Fruit fly (Drosophila melanogaster) whole organism, embryonic: Measurements from ENCODE around the gene Wbp2.

Experiments
- CG10462 ChIP-seq: fragments of 200-800 bp; sonication (Bioruptor generic); optimal IDR thresholded peaks from 2 replicates; lab custom pipeline; 2016; ENCODE audit warnings: missing biosample characterization, missing genetic modification characterization
- CG11456 ChIP-seq: fragments of 200-800 bp; sonication (Bioruptor generic); IDR thresholded peaks from 3 replicates; pipeline ENCODE4 v1.3.6; 2022; ENCODE audit warnings: missing biosample characterization, missing genetic modification characterization
- CG11560 ChIP-seq: fragments of 200-800 bp; sonication (Bioruptor generic); IDR thresholded peaks from 3 replicates; pipeline ENCODE4 v1.3.6; 2022; ENCODE audit warnings: missing biosample characterization, missing genetic modification characterization
- CG13775 ChIP-seq: fragments of 200-800 bp; sonication (Bioruptor generic); optimal IDR thresholded peaks from 3 replicates; lab custom pipeline; 2017; ENCODE audit warnings: missing biosample characterization, mild to moderate bottlenecking, missing genetic modification characterization
- CG1603 ChIP-seq: fragments of 200-800 bp; sonication (Bioruptor generic); optimal IDR thresholded peaks from 2 replicates; lab custom pipeline; 2019; ENCODE audit warnings: missing biosample characterization, mild to moderate bottlenecking, missing genetic modification characterization, moderate library complexity
- CG17186 ChIP-seq: fragments of 200-800 bp; sonication (Bioruptor generic); optimal IDR thresholded peaks from 3 replicates; lab custom pipeline; 2017; ENCODE audit warnings: missing biosample characterization, missing genetic modification reagents, missing genetic modification characterization
- CG17568 ChIP-seq: fragments of 200-800 bp; sonication (Bioruptor generic); optimal IDR thresholded peaks from 2 replicates; lab custom pipeline; 2018; ENCODE audit warnings: missing biosample characterization, mild to moderate bottlenecking, missing genetic modification characterization, moderate library complexity
- CG18262 ChIP-seq: fragments of 200-800 bp; optimal IDR thresholded peaks from 3 replicates; lab custom pipeline; 2019; ENCODE audit warnings: missing biosample characterization, mild to moderate bottlenecking, missing genetic modification characterization, moderate library complexity
- CG2120 ChIP-seq: fragments of 200-800 bp; sonication (Bioruptor generic); optimal IDR thresholded peaks from 3 replicates; lab custom pipeline; 2016; ENCODE audit warnings: missing biosample characterization, missing genetic modification characterization
- CG6689 ChIP-seq: fragments of 200-800 bp; sonication (Bioruptor generic); IDR thresholded peaks from 2 replicates; pipeline ENCODE4 v1.3.6; 2022; ENCODE audit warnings: missing biosample characterization, missing genetic modification characterization
- CG6854 ChIP-seq: fragments of 200-800 bp; sonication (Bioruptor generic); optimal IDR thresholded peaks from 3 replicates; lab custom pipeline; 2017; ENCODE audit warnings: missing biosample characterization, mild to moderate bottlenecking, missing genetic modification characterization
- CG7745 ChIP-seq: fragments of 200-800 bp; sonication (Bioruptor generic); optimal IDR thresholded peaks from 2 replicates; lab custom pipeline; 2018; ENCODE audit warnings: missing biosample characterization, mild to moderate bottlenecking, missing genetic modification characterization, moderate library complexity
- CG7786 ChIP-seq: fragments of 200-800 bp; sonication (Bioruptor generic); optimal IDR thresholded peaks from 2 replicates; lab custom pipeline; 2016; ENCODE audit warnings: missing biosample characterization, missing genetic modification characterization
- CG8388 ChIP-seq: fragments of 200-800 bp; sonication (Bioruptor generic); optimal IDR thresholded peaks from 2 replicates; lab custom pipeline; 2019; ENCODE audit warnings: missing biosample characterization, mild to moderate bottlenecking, missing genetic modification characterization, moderate library complexity
- D ChIP-seq, 2 experiments: fragments of 200-800 bp in 1 of 2; fragments of >200 bp in 1 of 2; sonication (Bioruptor generic) in 1 of 2; optimal IDR thresholded peaks; 2 replicates in 1 of 2; 3 replicates in 1 of 2; lab custom pipeline; 2017; ENCODE audit warnings: mild to moderate bottlenecking in 1 of 2, missing biosample characterization in 1 of 2, missing genetic modification characterization in 1 of 2, missing genetic modification reagents in 1 of 2
- Dek ChIP-seq: fragments of 200-800 bp; sonication (Bioruptor generic); optimal IDR thresholded peaks from 3 replicates; lab custom pipeline; 2019; ENCODE audit warnings: missing biosample characterization, mild to moderate bottlenecking, missing genetic modification characterization, moderate library complexity
- ERR ChIP-seq: fragments of 200-800 bp; sonication (Bioruptor generic); optimal IDR thresholded peaks from 2 replicates; lab custom pipeline; 2016; ENCODE audit warnings: missing biosample characterization, missing genetic modification characterization
- Fer1 ChIP-seq: fragments of 200-800 bp; sonication (Bioruptor generic); optimal IDR thresholded peaks from 2 replicates; lab custom pipeline; 2017; ENCODE audit warnings: missing biosample characterization, mild to moderate bottlenecking, missing genetic modification characterization
- GATAe ChIP-seq: fragments of 200-800 bp; sonication (Bioruptor generic); conservative IDR thresholded peaks from 2 replicates; pipeline ENCODE4 v1.3.6; 2022; ENCODE audit warnings: missing biosample characterization, missing genetic modification characterization
- Hand ChIP-seq: fragments of 200-800 bp; sonication (Bioruptor generic); optimal IDR thresholded peaks from 2 replicates; lab custom pipeline; 2017; ENCODE audit warnings: mild to moderate bottlenecking, missing biosample characterization, missing genetic modification reagents, missing genetic modification characterization
- Hmr ChIP-seq: fragments of 200-800 bp; sonication (Bioruptor generic); optimal IDR thresholded peaks from 3 replicates; lab custom pipeline; 2017; ENCODE audit warnings: mild to moderate bottlenecking, missing biosample characterization, missing genetic modification reagents, missing genetic modification characterization
- Hr51 ChIP-seq, 2 experiments: fragments of 200-800 bp; sonication (Bioruptor generic); optimal IDR thresholded peaks; 2 replicates in 1 of 2; 3 replicates in 1 of 2; lab custom pipeline; 2016 to 2018; ENCODE audit warnings: missing biosample characterization in 2 of 2, missing genetic modification characterization in 2 of 2, mild to moderate bottlenecking in 1 of 2, moderate library complexity in 1 of 2
- Lhr ChIP-seq: fragments of 200-800 bp; sonication (Bioruptor generic); optimal IDR thresholded peaks from 3 replicates; lab custom pipeline; 2017; ENCODE audit warnings: mild to moderate bottlenecking, missing biosample characterization, missing genetic modification reagents, missing genetic modification characterization
- MESR4 ChIP-seq: fragments of 200-800 bp; sonication (Bioruptor generic); optimal IDR thresholded peaks from 2 replicates; lab custom pipeline; 2018; ENCODE audit warnings: missing biosample characterization, mild to moderate bottlenecking, missing genetic modification characterization, moderate library complexity
- Max ChIP-seq: fragments of 200-800 bp; sonication (Bioruptor generic); optimal IDR thresholded peaks from 2 replicates; lab custom pipeline; 2016; ENCODE audit warnings: missing biosample characterization, mild to moderate bottlenecking, missing genetic modification characterization
- Meics ChIP-seq: fragments of 200-800 bp; sonication (Bioruptor generic); optimal IDR thresholded peaks from 2 replicates; lab custom pipeline; 2017; ENCODE audit warnings: missing biosample characterization, mild to moderate bottlenecking, missing genetic modification characterization
- Nf-YA ChIP-seq: fragments of 200-800 bp; sonication (Bioruptor generic); IDR thresholded peaks from 2 replicates; pipeline ENCODE4 v1.3.6; 2022; ENCODE audit warnings: missing biosample characterization, missing genetic modification characterization
- Nf-YB ChIP-seq: fragments of 200-800 bp; sonication (Bioruptor generic); optimal IDR thresholded peaks from 3 replicates; lab custom pipeline; 2019; ENCODE audit warnings: missing biosample characterization, mild to moderate bottlenecking, missing genetic modification characterization, moderate library complexity
- Opbp ChIP-seq: fragments of 200-800 bp; sonication (Bioruptor generic); IDR thresholded peaks from 3 replicates; pipeline ENCODE4 v1.3.6; 2022; ENCODE audit warnings: missing biosample characterization, missing genetic modification characterization; ENCODE audit not compliant: partially characterized antibody
- Side ChIP-seq: fragments of 200-800 bp; sonication (Bioruptor generic); optimal IDR thresholded peaks from 2 replicates; lab custom pipeline; 2016; ENCODE audit warnings: missing biosample characterization, missing genetic modification characterization
- bigmax ChIP-seq: fragments of 200-800 bp; sonication (Bioruptor generic); optimal IDR thresholded peaks from 2 replicates; lab custom pipeline; 2018; ENCODE audit warnings: missing biosample characterization, mild to moderate bottlenecking, missing genetic modification characterization
- crc ChIP-seq: fragments of 200-800 bp; sonication (Bioruptor generic); optimal IDR thresholded peaks from 2 replicates; lab custom pipeline; 2016; ENCODE audit warnings: missing biosample characterization, missing genetic modification characterization
- croc ChIP-seq: fragments of 200-800 bp; sonication (Bioruptor generic); conservative IDR thresholded peaks from 3 replicates; pipeline ENCODE4 v1.3.6; 2022; ENCODE audit warnings: missing biosample characterization, missing genetic modification characterization
- dysf ChIP-seq: fragments of 200-800 bp; sonication (Bioruptor generic); IDR thresholded peaks from 3 replicates; pipeline ENCODE4 v1.3.6; 2022; ENCODE audit warnings: missing biosample characterization, missing genetic modification characterization
- ems ChIP-seq: fragments of 200-800 bp; sonication (Bioruptor generic); optimal IDR thresholded peaks from 3 replicates; lab custom pipeline; 2016; ENCODE audit warnings: missing biosample characterization, missing genetic modification characterization
- gem ChIP-seq: fragments of 200-800 bp; sonication (Bioruptor generic); optimal IDR thresholded peaks from 2 replicates; lab custom pipeline; 2019; ENCODE audit warnings: missing biosample characterization, mild to moderate bottlenecking, missing genetic modification characterization, moderate library complexity
- gsb ChIP-seq: fragments of 200-800 bp; sonication (Bioruptor generic); IDR thresholded peaks from 2 replicates; pipeline ENCODE4 v1.3.6; 2022; ENCODE audit warnings: missing biosample characterization, missing genetic modification characterization
- nau ChIP-seq: fragments of 200-800 bp; sonication (Bioruptor generic); optimal IDR thresholded peaks from 3 replicates; lab custom pipeline; 2017; ENCODE audit warnings: missing biosample characterization, mild to moderate bottlenecking, missing genetic modification characterization, missing genetic modification reagents
- p53 ChIP-seq: fragments of 200-800 bp; sonication (Bioruptor generic); optimal IDR thresholded peaks from 2 replicates; lab custom pipeline; 2016; ENCODE audit warnings: missing biosample characterization, missing genetic modification characterization
- phol ChIP-seq: fragments of 200-800 bp; sonication (Bioruptor generic); optimal IDR thresholded peaks from 3 replicates; lab custom pipeline; 2018; ENCODE audit warnings: missing biosample characterization, mild to moderate bottlenecking, missing genetic modification characterization, moderate library complexity
- run ChIP-seq: fragments of 200-800 bp; sonication (Bioruptor generic); optimal IDR thresholded peaks from 3 replicates; lab custom pipeline; 2018; ENCODE audit warnings: missing biosample characterization, mild to moderate bottlenecking, missing genetic modification characterization
- salm ChIP-seq: fragments of 200-800 bp; sonication (Bioruptor generic); optimal IDR thresholded peaks from 2 replicates; lab custom pipeline; 2018; ENCODE audit warnings: missing biosample characterization, mild to moderate bottlenecking, missing genetic modification characterization
- stc ChIP-seq: fragments of 200-800 bp; sonication (Bioruptor generic); IDR thresholded peaks from 2 replicates; pipeline ENCODE4 v1.3.6; 2022; ENCODE audit warnings: missing biosample characterization, missing genetic modification characterization
- toy ChIP-seq: fragments of 200-800 bp; sonication (Bioruptor generic); IDR thresholded peaks from 2 replicates; pipeline ENCODE4 v1.3.6; 2022; ENCODE audit warnings: missing biosample characterization, missing genetic modification characterization
- vfl ChIP-seq: fragments of 200-800 bp; sonication (Bioruptor generic); optimal IDR thresholded peaks from 2 replicates; lab custom pipeline; 2016; ENCODE audit warnings: missing biosample characterization, missing genetic modification characterization
- vvl ChIP-seq: fragments of 200-800 bp; sonication (Bioruptor generic); IDR thresholded peaks from 2 replicates; pipeline ENCODE4 v1.3.6; 2022; ENCODE audit warnings: missing biosample characterization, missing genetic modification characterization
- zen ChIP-seq: fragments of 200-800 bp; sonication (Bioruptor generic); optimal IDR thresholded peaks from 3 replicates; lab custom pipeline; 2018; ENCODE audit warnings: missing biosample characterization, mild to moderate bottlenecking, missing genetic modification characterization, moderate library complexity

The Wbp2 gene

dm6 chr3L:12803159-12804034, 46.6 kb upstream of the Wbp2 start (continued):
- TF ChIP-seq CG8388 (GFP tag; lab: Kevin White, UChicago) = peak; percentile 46
- peak; percentile 8 for TF ChIP-seq Dek (tag; lab: Kevin White, UChicago)
- TF ChIP-seq CG13775 (GFP tag; lab: Kevin White, UChicago) = peak; percentile 61
- no peak for TF ChIP-seq nau (GFP tag; lab: Kevin White, UChicago)
- TF ChIP-seq zen = peak; percentile 3
- no peak for TF ChIP-seq vvl
- TF ChIP-seq Meics (GFP tag; lab: Kevin White, UChicago) = peak; percentile 81
- no peak for TF ChIP-seq CG10462 (GFP tag; lab: Kevin White, UChicago)
- TF ChIP-seq CG17568 (GFP tag; lab: Kevin White, UChicago) = no peak
- TF ChIP-seq CG17186 (GFP tag; lab: Kevin White, UChicago) = no peak
- no peak for TF ChIP-seq MESR4 (GFP tag; lab: Kevin White, UChicago)
- no peak for TF ChIP-seq croc (GFP tag; lab: Robert Waterston, UW)
- 0 out of 2 replicates have a peak, but pooled peaks have one; percentile 21 for TF ChIP-seq stc (GFP tag; lab: Robert Waterston, UW)
- peak; percentile 29 for TF ChIP-seq CG18262 (tag; lab: Kevin White, UChicago)
- TF ChIP-seq gem (tag; lab: Kevin White, UChicago) = peak; percentile 73
- TF ChIP-seq CG7786 (GFP tag; lab: Kevin White, UChicago) = peak; percentile 67
- TF ChIP-seq Lhr (GFP tag; lab: Kevin White, UChicago) = no peak
- TF ChIP-seq Opbp (GFP tag; lab: Robert Waterston, UW) = no peak
- no peak for TF ChIP-seq D (optimal IDR thresholded peaks at IDR 0.05; lab: Kevin White, UChicago)
- TF ChIP-seq D (GFP tag; optimal IDR thresholded peaks at IDR 0.05; lab: Kevin White, UChicago) = no peak
- peak; percentile 6 for TF ChIP-seq CG6854 (GFP tag; lab: Kevin White, UChicago)
- TF ChIP-seq phol (tag; lab: Kevin White, UChicago) = peak; percentile 47
- TF ChIP-seq CG6689 (GFP tag; lab: Robert Waterston, UW) = 0 out of 2 replicates have a peak, but pooled peaks have one; percentile 26
- TF ChIP-seq CG1603 (tag; lab: Kevin White, UChicago) = no peak
- TF ChIP-seq CG7745 (tag; lab: Kevin White, UChicago) = no peak
- peak; percentile 55 for TF ChIP-seq crc (GFP tag; lab: Kevin White, UChicago)
- TF ChIP-seq ERR (GFP tag; lab: Kevin White, UChicago) = no peak
- peak; percentile 32 for TF ChIP-seq Hand
- peak; percentile 66 for TF ChIP-seq Hmr (GFP tag; lab: Kevin White, UChicago)
- no peak for TF ChIP-seq Max (GFP tag; lab: Kevin White, UChicago)
- TF ChIP-seq Fer1 (GFP tag; lab: Kevin White, UChicago) = no peak
- TF ChIP-seq CG11560 (tag; lab: Robert Waterston, UW) = no peak
- no peak for TF ChIP-seq p53 (GFP tag; lab: Kevin White, UChicago)
- TF ChIP-seq vfl (GFP tag; lab: Kevin White, UChicago) = no peak
- TF ChIP-seq Hr51 (GFP tag; optimal IDR thresholded peaks at IDR 0.05; lab: Kevin White, UChicago) = peak in 1 of 2 experiments; percentile 72
- no peak for TF ChIP-seq toy
- no peak for TF ChIP-seq Nf-YA (GFP tag; lab: Robert Waterston, UW)
- peak; percentile 20 for TF ChIP-seq Nf-YB
- peak; percentile 28 for TF ChIP-seq ems
- TF ChIP-seq CG2120 (GFP tag; lab: Kevin White, UChicago) = peak; percentile 86
- no peak for TF ChIP-seq bigmax (GFP tag; lab: Kevin White, UChicago)
- TF ChIP-seq dysf (GFP tag; lab: Robert Waterston, UW) = peak; percentile 46; the same call in 1 of the 3 replicates
- no peak for TF ChIP-seq CG11456 (GFP tag; lab: Robert Waterston, UW)
- TF ChIP-seq salm (tag; lab: Kevin White, UChicago) = no peak
- no peak for TF ChIP-seq gsb (GFP tag; lab: Robert Waterston, UW)
- TF ChIP-seq GATAe = no peak
- peak; percentile 54 for TF ChIP-seq Side (GFP tag; lab: Kevin White, UChicago)
- no peak for TF ChIP-seq run (tag; lab: Kevin White, UChicago)
